Fruit fly (Drosophila melanogaster) ovary, adult (tissue): ENCODE data around the gene CG12729.

Source experiments
- CG17801 ChIP-seq: fragments of 200-800 bp; optimal IDR thresholded peaks from 2 replicates; lab custom pipeline; 2019; ENCODE audit warnings: missing biosample characterization, mild to moderate bottlenecking, missing genetic modification characterization, moderate library complexity; ENCODE audit not compliant: partially characterized antibody

Gene CG12729

dm6 chrX:5844980-5845379, at the start of gene CG12729:
TSS of gene CG12729 (plus strand) at chrX:5845280.
- TF ChIP-seq CG17801: no peak

- no peak for TF ChIP-seq CG17801
Observed at dm6 chrX:5800634-5801033, 44.4 kb upstream of the CG12729 start.

- no peak for TF ChIP-seq CG17801
Observed at dm6 chrX:5804377-5804776, 40.7 kb upstream of the CG12729 start, which contains the start of gene Cpr5C. TSS of gene Cpr5C (plus strand) at chrX:5804677.

- no peak for TF ChIP-seq CG17801
Observed at dm6 chrX:5808654-5809053, 36.4 kb upstream of the CG12729 start, which contains the start of gene Prosbeta2R1. TSS of gene Prosbeta2R1 (plus strand) at chrX:5808954.

- TF ChIP-seq CG17801: no peak
Observed at dm6 chrX:5812877-5813276, 32.2 kb upstream of the CG12729 start, which contains the start of gene CG44329. TSS of gene CG44329 (minus strand) at chrX:5812977.

dm6 chrX:5815720-5816119, 29.4 kb upstream of the CG12729 start, which contains the start of gene AgmNAT:
TSS of gene AgmNAT (minus strand) at chrX:5815820.
- no peak for TF ChIP-seq CG17801

dm6 chrX:5817191-5817590, 27.9 kb upstream of the CG12729 start:
- TF ChIP-seq CG17801: no peak

dm6 chrX:5818428-5818827, 26.7 kb upstream of the CG12729 start, which contains the start of gene CG15765:
TSS of gene CG15765 (plus strand) at chrX:5818559.
- TF ChIP-seq CG17801: no peak

- no peak for TF ChIP-seq CG17801
Observed at dm6 chrX:5819972-5820371, 25.1 kb upstream of the CG12729 start.

- no peak for TF ChIP-seq CG17801
Observed at dm6 chrX:5839737-5840136, 5.3 kb upstream of the CG12729 start.

- no peak for TF ChIP-seq CG17801
Observed at dm6 chrX:5847544-5847943, 2.5 kb downstream of the CG12729 start.

- TF ChIP-seq CG17801: no peak
Observed at dm6 chrX:5852677-5853076, 7.6 kb downstream of the CG12729 start.

dm6 chrX:5853461-5853860, 8.4 kb downstream of the CG12729 start, which contains the start of gene CG43136:
TSS of gene CG43136 (plus strand) at chrX:5853761.
- no peak for TF ChIP-seq CG17801

- no peak for TF ChIP-seq CG17801
Observed at dm6 chrX:5865051-5865450, 20.0 kb downstream of the CG12729 start, which contains the start of gene CG43137. TSS of gene CG43137 (minus strand) at chrX:5865151.

dm6 chrX:5866095-5866494, 21.0 kb downstream of the CG12729 start:
- TF ChIP-seq CG17801: no peak

dm6 chrX:5868795-5869194, 23.7 kb downstream of the CG12729 start, which contains the start of gene CG15764:
TSS of gene CG15764 (plus strand) at chrX:5869095.
- TF ChIP-seq CG17801: no peak

dm6 chrX:5873164-5873563, 28.1 kb downstream of the CG12729 start, which contains the start of gene GAA1:
TSS of gene GAA1 (minus strand) at chrX:5873357.
- TF ChIP-seq CG17801: peak; percentile 22

dm6 chrX:5876584-5876983, 31.5 kb downstream of the CG12729 start, which contains the start of gene mof:
TSS of gene mof (minus strand) at chrX:5876853.
- TF ChIP-seq CG17801: peak; percentile 55

- TF ChIP-seq CG17801: peak; percentile 81
Observed at dm6 chrX:5879543-5879943, 34.5 kb downstream of the CG12729 start, which contains the start of the genes Usp30 and CG16721. TSS of gene Usp30 (minus strand) at chrX:5879787. TSS of gene CG16721 (plus strand) at chrX:5879869.
